Fruit fly (Drosophila melanogaster) whole organism, wandering third instar larva: Measurements from ENCODE around the gene wrm2.
A peak's percentile ranks its signal among the peaks of the same experiment; 100 is the strongest.

ENCODE experiments used
- CG32264 ChIP-seq: fragments of 200-800 bp; sonication (Bioruptor generic); optimal IDR thresholded peaks from 2 replicates; lab custom pipeline; 2016; ENCODE audit warnings: missing biosample characterization, missing genetic modification characterization
- CG9705 ChIP-seq: fragments of 200-800 bp; sonication (Bioruptor generic); optimal IDR thresholded peaks from 2 replicates; lab custom pipeline; 2018; ENCODE audit warnings: missing biosample characterization, mild to moderate bottlenecking, missing genetic modification characterization
- CrebA ChIP-seq: fragments of 200-800 bp; sonication (Bioruptor generic); optimal IDR thresholded peaks from 2 replicates; lab custom pipeline; 2016; ENCODE audit warnings: missing biosample characterization, mild to moderate bottlenecking, missing genetic modification characterization, borderline replicate concordance
- Dfd ChIP-seq: fragments of >200 bp; optimal IDR thresholded peaks from 2 replicates; lab custom pipeline; 2017; ENCODE audit warnings: missing biosample characterization, missing genetic modification characterization
- Dif ChIP-seq: fragments of 200-275, 200-300 bp; sonication (Bioruptor generic); optimal IDR thresholded peaks from 2 replicates; lab custom pipeline; 2018; ENCODE audit warnings: missing biosample characterization, missing genetic modification characterization; ENCODE audit not compliant: partially characterized antibody
- GATAd ChIP-seq: sonication (Bioruptor generic); optimal IDR thresholded peaks from 2 replicates; lab custom pipeline; 2016; ENCODE audit warnings: missing biosample characterization, missing genetic modification characterization
- HLH106 ChIP-seq: fragments of 200-800 bp; optimal IDR thresholded peaks from 3 replicates; lab custom pipeline; 2019; ENCODE audit warnings: missing biosample characterization, mild to moderate bottlenecking, missing genetic modification characterization, moderate library complexity
- Hnf4 ChIP-seq: fragments of 200-800 bp; sonication (Bioruptor generic); optimal IDR thresholded peaks from 2 replicates; lab custom pipeline; 2016; ENCODE audit warnings: missing biosample characterization, mild to moderate bottlenecking, missing genetic modification characterization
- Hr78 ChIP-seq: fragments of >200 bp; optimal IDR thresholded peaks from 2 replicates; lab custom pipeline; 2017; ENCODE audit warnings: missing biosample characterization, missing genetic modification characterization
- Hr83 ChIP-seq: fragments of 200-300 bp; sonication (Bioruptor generic); optimal IDR thresholded peaks from 2 replicates; lab custom pipeline; 2016; ENCODE audit warnings: missing biosample characterization, mild to moderate bottlenecking, missing genetic modification characterization, moderate library complexity; ENCODE audit not compliant: poor library complexity, severe bottlenecking
- Jra ChIP-seq: sonication (Bioruptor generic); optimal IDR thresholded peaks from 2 replicates; lab custom pipeline; 2016; ENCODE audit warnings: missing biosample characterization, missing genetic modification characterization
- Mio ChIP-seq: sonication (Bioruptor generic); optimal IDR thresholded peaks from 2 replicates; lab custom pipeline; 2016; ENCODE audit warnings: missing biosample characterization, missing genetic modification characterization
- Myc ChIP-seq: fragments of >200 bp; optimal IDR thresholded peaks from 2 replicates; lab custom pipeline; 2017
- N ChIP-seq: fragments of >200 bp; optimal IDR thresholded peaks from 2 replicates; lab custom pipeline; 2018; ENCODE audit warnings: missing biosample characterization, missing external identifiers, missing genetic modification characterization
- OdsH ChIP-seq: fragments of 200-800 bp; sonication (Bioruptor generic); optimal IDR thresholded peaks from 2 replicates; lab custom pipeline; 2016; ENCODE audit warnings: missing biosample characterization, mild to moderate bottlenecking, missing genetic modification characterization
- Rel ChIP-seq, 2 experiments: fragments of 200-800 bp; sonication (Bioruptor generic) in 1 of 2; optimal IDR thresholded peaks; 2 replicates in 1 of 2; 3 replicates in 1 of 2; lab custom pipeline; 2016 to 2019; ENCODE audit warnings: mild to moderate bottlenecking in 2 of 2, missing biosample characterization in 2 of 2, missing genetic modification characterization in 2 of 2, moderate library complexity in 1 of 2
- Sp1 ChIP-seq: fragments of 200-800 bp; sonication (Bioruptor generic); optimal IDR thresholded peaks from 3 replicates; lab custom pipeline; 2019; ENCODE audit warnings: missing biosample characterization, mild to moderate bottlenecking, missing genetic modification characterization, moderate library complexity
- Vsx2 ChIP-seq: fragments of 200-300, 225-300 bp; sonication (Bioruptor generic); optimal IDR thresholded peaks from 2 replicates; lab custom pipeline; 2018; ENCODE audit warnings: missing biosample characterization, missing genetic modification characterization; ENCODE audit not compliant: partially characterized antibody
- br ChIP-seq: fragments of 200-800 bp; sonication (Bioruptor generic); optimal IDR thresholded peaks from 2 replicates; lab custom pipeline; 2016; ENCODE audit warnings: missing biosample characterization, missing genetic modification characterization
- brk ChIP-seq: fragments of 200-800 bp; sonication (Bioruptor generic); optimal IDR thresholded peaks from 2 replicates; lab custom pipeline; 2016; ENCODE audit warnings: missing biosample characterization, mild to moderate bottlenecking, missing genetic modification characterization
- dl ChIP-seq, 2 experiments: fragments of 175-275, 200-275 bp in 1 of 2; fragments of 200-275 bp in 1 of 2; sonication (Bioruptor generic); optimal IDR thresholded peaks; lab custom pipeline; 2018; ENCODE audit warnings: mild to moderate bottlenecking in 2 of 2, missing biosample characterization in 2 of 2, missing genetic modification characterization in 2 of 2, moderate library complexity in 2 of 2; ENCODE audit not compliant: partially characterized antibody in 2 of 2, insufficient read depth in 1 of 2
- dmrt93B ChIP-seq: fragments of 200-800 bp; sonication (Bioruptor generic); optimal IDR thresholded peaks from 2 replicates; lab custom pipeline; 2018; ENCODE audit warnings: missing biosample characterization, mild to moderate bottlenecking, missing genetic modification characterization
- dsf ChIP-seq: sonication (Bioruptor generic); optimal IDR thresholded peaks from 2 replicates; lab custom pipeline; 2016; ENCODE audit warnings: missing biosample characterization, missing genetic modification characterization, borderline replicate concordance
- ey ChIP-seq: fragments of 200-800 bp; sonication (Bioruptor generic); optimal IDR thresholded peaks from 2 replicates; lab custom pipeline; 2016; ENCODE audit warnings: missing biosample characterization, missing genetic modification characterization
- foxo ChIP-seq, 2 experiments: fragments of 200-800 bp; sonication (Bioruptor generic); optimal IDR thresholded peaks; 2 replicates in 1 of 2; 3 replicates in 1 of 2; lab custom pipeline; 2016 to 2017; ENCODE audit warnings: missing biosample characterization in 2 of 2, missing genetic modification characterization in 2 of 2
- fru ChIP-seq: fragments of 200-800 bp; sonication (Bioruptor generic); optimal IDR thresholded peaks from 3 replicates; lab custom pipeline; 2016; ENCODE audit warnings: missing biosample characterization, mild to moderate bottlenecking, missing genetic modification characterization
- h ChIP-seq: fragments of 200-800 bp; sonication (Bioruptor generic); optimal IDR thresholded peaks from 3 replicates; lab custom pipeline; 2016; ENCODE audit warnings: missing biosample characterization, mild to moderate bottlenecking, missing genetic modification characterization
- jim ChIP-seq: fragments of 175-275, 200-325 bp; sonication (Bioruptor generic); optimal IDR thresholded peaks from 2 replicates; lab custom pipeline; 2016; ENCODE audit warnings: missing biosample characterization, mild to moderate bottlenecking, missing genetic modification characterization
- lola ChIP-seq: fragments of >200 bp; optimal IDR thresholded peaks from 2 replicates; lab custom pipeline; 2017; ENCODE audit warnings: missing biosample characterization, missing genetic modification characterization
- pan ChIP-seq: fragments of >200 bp; optimal IDR thresholded peaks from 2 replicates; lab custom pipeline; 2017
- psq ChIP-seq: fragments of 200-800 bp; sonication (Bioruptor generic); optimal IDR thresholded peaks from 3 replicates; lab custom pipeline; 2017; ENCODE audit warnings: missing biosample characterization, mild to moderate bottlenecking, missing genetic modification characterization, moderate library complexity
- rgr ChIP-seq: fragments of 200-800 bp; sonication (Bioruptor generic); optimal IDR thresholded peaks from 3 replicates; lab custom pipeline; 2016; ENCODE audit warnings: missing biosample characterization, mild to moderate bottlenecking, missing genetic modification characterization
- sage ChIP-seq: fragments of 200-800 bp; sonication (Bioruptor generic); optimal IDR thresholded peaks from 2 replicates; lab custom pipeline; 2016; ENCODE audit warnings: missing biosample characterization, mild to moderate bottlenecking, missing genetic modification characterization
- sv ChIP-seq: fragments of 200-800 bp; sonication (Bioruptor generic); optimal IDR thresholded peaks from 3 replicates; lab custom pipeline; 2016; ENCODE audit warnings: missing biosample characterization, missing genetic modification characterization
- tai ChIP-seq: sonication (Bioruptor generic); optimal IDR thresholded peaks from 2 replicates; lab custom pipeline; 2016; ENCODE audit warnings: missing biosample characterization, missing genetic modification characterization
- usp ChIP-seq: fragments of >200 bp; optimal IDR thresholded peaks from 2 replicates; lab custom pipeline; 2017; ENCODE audit warnings: missing biosample characterization, missing genetic modification characterization
- woc ChIP-seq: sonication (Bioruptor generic); optimal IDR thresholded peaks from 2 replicates; lab custom pipeline; 2016; ENCODE audit warnings: missing biosample characterization, mild to moderate bottlenecking, missing genetic modification characterization

wrm2 gene

dm6 chr3L:7328567-7329253 is 6.3 kb downstream of the wrm2 start, which contains the start of the genes mrva, CG42307 and mus312:
Gene mrva, minus strand, starts transcription at chr3L:7328842.
Gene CG42307, plus strand, starts transcription at chr3L:7329132.
Gene mus312, plus strand, starts transcription at chr3L:7329132.
- TF ChIP-seq Hnf4 (GFP tag; lab: Kevin White, UChicago), result no peak
- TF ChIP-seq GATAd (GFP tag; lab: Kevin White, UChicago), result no peak
- TF ChIP-seq dsf (GFP tag; lab: Kevin White, UChicago), result no peak
- no peak for TF ChIP-seq fru (GFP tag; lab: Kevin White, UChicago)
- TF ChIP-seq woc (GFP tag; lab: Kevin White, UChicago), result no peak
- no peak for TF ChIP-seq Mio (GFP tag; lab: Kevin White, UChicago)
- TF ChIP-seq dmrt93B (GFP tag; lab: Kevin White, UChicago), result no peak
- peak; percentile 94 for TF ChIP-seq HLH106
- TF ChIP-seq ey, result peak; percentile 47
- peak; percentile 83 for TF ChIP-seq rgr (GFP tag; lab: Kevin White, UChicago)
- TF ChIP-seq br, result no peak
- no peak for TF ChIP-seq CrebA
- TF ChIP-seq Hr78 (GFP tag; lab: Kevin White, UChicago), result no peak
- TF ChIP-seq CG9705 (GFP tag; lab: Kevin White, UChicago), result peak; percentile 81
- peak in 1 of 2 experiments; percentile 87 for TF ChIP-seq foxo (GFP tag; optimal IDR thresholded peaks at IDR 0.05; lab: Kevin White, UChicago)
- peak; percentile 83 for TF ChIP-seq Vsx2 (GFP tag; lab: Kevin White, UChicago)
- TF ChIP-seq N (GFP tag; lab: Kevin White, UChicago), result no peak
- TF ChIP-seq sage (GFP tag; lab: Kevin White, UChicago), result no peak
- TF ChIP-seq usp (GFP tag; lab: Kevin White, UChicago), result no peak
- no peak for TF ChIP-seq lola (GFP tag; lab: Kevin White, UChicago)
- TF ChIP-seq psq (GFP tag; lab: Kevin White, UChicago), result peak; percentile 75
- TF ChIP-seq Rel (GFP tag; optimal IDR thresholded peaks at IDR 0.05; lab: Kevin White, UChicago), result no peak
- TF ChIP-seq Rel (tag; optimal IDR thresholded peaks at IDR 0.05; lab: Kevin White, UChicago), result peak; percentile 77
- TF ChIP-seq Myc (lab: Kevin White, UChicago), result no peak
- no peak for TF ChIP-seq pan (lab: Kevin White, UChicago)
- no peak for TF ChIP-seq tai
- no peak for TF ChIP-seq CG32264 (GFP tag; lab: Kevin White, UChicago)
- peak; percentile 90 for TF ChIP-seq Sp1 (GFP tag; lab: Kevin White, UChicago)
- peak; percentile 78 for TF ChIP-seq sv (GFP tag; lab: Kevin White, UChicago)
- no peak for TF ChIP-seq dl (GFP tag; optimal IDR thresholded peaks at IDR 0.05; lab: Kevin White, UChicago; ENCODE audit: insufficient read depth in 1 of 2, partially characterized antibody in 2 of 2)
- TF ChIP-seq Jra (GFP tag; lab: Kevin White, UChicago), result no peak
- no peak for TF ChIP-seq Dif
- TF ChIP-seq h (GFP tag; lab: Kevin White, UChicago), result no peak
- no peak for TF ChIP-seq brk (GFP tag; lab: Kevin White, UChicago)
- TF ChIP-seq OdsH (GFP tag; lab: Kevin White, UChicago), result peak; percentile 73
- no peak for TF ChIP-seq Hr83 (GFP tag; lab: Kevin White, UChicago)
- no peak for TF ChIP-seq jim (GFP tag; lab: Kevin White, UChicago)

DNA sequence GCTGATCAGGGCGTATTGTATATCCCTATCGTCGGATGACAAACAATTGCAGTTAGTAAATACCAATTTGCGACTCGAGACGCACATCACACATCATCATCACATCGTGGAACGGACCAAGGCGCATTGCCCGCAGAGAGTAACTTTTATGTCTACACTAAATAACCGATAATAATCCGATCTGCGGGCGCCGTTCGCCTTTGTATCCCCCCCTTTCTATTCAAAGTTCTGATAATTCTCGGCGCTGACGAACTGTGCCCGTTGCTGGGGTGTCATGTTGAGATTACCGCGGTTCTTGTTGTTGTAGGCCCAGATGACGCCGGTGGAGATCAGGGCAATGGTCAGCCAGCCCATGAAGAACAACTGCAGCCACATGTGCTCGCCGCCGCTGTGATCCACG is 8.3 kb downstream of the wrm2 start:
- TF ChIP-seq woc (GFP tag; lab: Kevin White, UChicago) (no peak), br (no peak), Dfd (GFP tag; lab: Kevin White, UChicago) (no peak), Hr78 (GFP tag; lab: Kevin White, UChicago) (no peak), Mio (GFP tag; lab: Kevin White, UChicago) (no peak), N (GFP tag; lab: Kevin White, UChicago) (no peak), fru (GFP tag; lab: Kevin White, UChicago) (no peak), Sp1 (GFP tag; lab: Kevin White, UChicago) (no peak), Rel (GFP tag; optimal IDR thresholded peaks at IDR 0.05; lab: Kevin White, UChicago) (no peak), Rel (tag; optimal IDR thresholded peaks at IDR 0.05; lab: Kevin White, UChicago) (no peak), Hnf4 (GFP tag; lab: Kevin White, UChicago) (no peak), brk (GFP tag; lab: Kevin White, UChicago) (no peak), GATAd (GFP tag; lab: Kevin White, UChicago) (no peak), Myc (lab: Kevin White, UChicago) (no peak), dl (GFP tag; optimal IDR thresholded peaks at IDR 0.05; lab: Kevin White, UChicago; ENCODE audit: insufficient read depth in 1 of 2, partially characterized antibody in 2 of 2) (no peak)
